Worm (Caenorhabditis elegans) whole organism, L2 larva: Measurements from ENCODE around the gene srx-38.

ENCODE experiments used
- F13H6.1 ChIP-seq: sonication (generic microtip); optimal IDR thresholded peaks from 2 replicates; lab custom pipeline; 2016; ENCODE audit warnings: missing genetic modification characterization, missing compliant biosample characterization
- ceh-16 ChIP-seq: fragments of 150-350 bp; optimal IDR thresholded peaks from 2 replicates; lab custom pipeline; 2014; ENCODE audit warnings: missing biosample characterization, missing genetic modification characterization
- egl-27 ChIP-seq: sonication (generic microtip); optimal IDR thresholded peaks from 3 replicates; lab custom pipeline; 2017; ENCODE audit warnings: missing biosample characterization, missing genetic modification reagents, missing genetic modification characterization
- lin-13 ChIP-seq: fragments of 150-350 bp; optimal IDR thresholded peaks from 2 replicates; lab custom pipeline; 2014; ENCODE audit warnings: missing biosample characterization, missing genetic modification reagents, missing genetic modification characterization

- no peak for TF ChIP-seq ceh-16 (tag; lab: Kevin White, UChicago)
- no peak for TF ChIP-seq lin-13
- TF ChIP-seq F13H6.1 (tag; lab: Kevin White, UChicago), result no peak
- no peak for TF ChIP-seq egl-27 (tag; lab: Kevin White, UChicago)
Measured at ce11 chrV:5178051-5178450, 22.6 kb upstream of the srx-38 start.
